Worm (Caenorhabditis elegans) whole organism, L1 larva: Measurements from ENCODE around the gene dyc-1.

ENCODE experiments used
- C04F5.9 ChIP-seq: sonication (generic microtip); optimal IDR thresholded peaks from 2 replicates; lab custom pipeline; 2016; ENCODE audit warnings: missing genetic modification characterization, missing compliant biosample characterization
- C16A3.4 ChIP-seq: fragments of 150-350 bp; optimal IDR thresholded peaks from 2 replicates; lab custom pipeline; 2014; ENCODE audit warnings: missing biosample characterization, missing genetic modification characterization
- C34B4.2 ChIP-seq: sonication (generic microtip); optimal IDR thresholded peaks from 2 replicates; lab custom pipeline; 2017; ENCODE audit warnings: mild to moderate bottlenecking, missing genetic modification characterization, missing compliant biosample characterization
- F16B12.6 ChIP-seq: fragments of 150-350 bp; optimal IDR thresholded peaks from 2 replicates; lab custom pipeline; 2014; ENCODE audit warnings: missing biosample characterization, missing genetic modification characterization
- Y116A8C.19 ChIP-seq: sonication (generic microtip); optimal IDR thresholded peaks from 2 replicates; lab custom pipeline; 2016; ENCODE audit warnings: missing compliant biosample characterization, missing genetic modification characterization, borderline replicate concordance
- aha-1 ChIP-seq: fragments of 150-350 bp; optimal IDR thresholded peaks from 2 replicates; lab custom pipeline; 2014; ENCODE audit warnings: missing biosample characterization, missing genetic modification characterization
- aly-2 ChIP-seq: fragments of 150-350 bp; optimal IDR thresholded peaks from 2 replicates; lab custom pipeline; 2014; ENCODE audit warnings: missing biosample characterization, missing genetic modification characterization
- ceh-8 ChIP-seq: fragments of 200-800 bp; sonication (Bioruptor generic); optimal IDR thresholded peaks from 2 replicates; lab custom pipeline; 2018; ENCODE audit warnings: mild to moderate bottlenecking, missing genetic modification characterization, moderate library complexity, missing compliant biosample characterization
- ceh-82 ChIP-seq, 3 experiments: fragments of 150-350 bp in 1 of 3; sonication (generic microtip) in 2 of 3; optimal IDR thresholded peaks; 2 replicates each; lab custom pipeline; 2014 to 2017; ENCODE audit warnings: missing biosample characterization in 3 of 3, missing genetic modification characterization in 3 of 3
- dpl-1 ChIP-seq, 3 experiments: fragments of 150-350 bp in 2 of 3; sonication (generic microtip) in 1 of 3; optimal IDR thresholded peaks; 2 replicates each; lab custom pipeline; 2014 to 2017; ENCODE audit warnings: missing biosample characterization in 3 of 3, missing genetic modification characterization in 3 of 3, missing genetic modification reagents in 3 of 3
- dsc-1 ChIP-seq: sonication (generic microtip); optimal IDR thresholded peaks from 2 replicates; lab custom pipeline; 2016; ENCODE audit warnings: mild to moderate bottlenecking, missing genetic modification characterization, missing compliant biosample characterization
- efl-1 ChIP-seq, 4 experiments: fragments of 150-350 bp; optimal IDR thresholded peaks in 3 of 4; peaks in 1 of 4; 1 replicate in 1 of 4; 2 replicates in 3 of 4; lab custom pipeline; 2014; ENCODE audit warnings: missing biosample characterization in 2 of 4, missing genetic modification characterization in 2 of 4, missing genetic modification reagents in 2 of 4
- efl-3 ChIP-seq: fragments of 200-800 bp; sonication (Bioruptor generic); optimal IDR thresholded peaks from 2 replicates; lab custom pipeline; 2018; ENCODE audit warnings: mild to moderate bottlenecking, missing genetic modification characterization, missing compliant biosample characterization
- egl-13 ChIP-seq: sonication (generic microtip); optimal IDR thresholded peaks from 2 replicates; lab custom pipeline; 2016; ENCODE audit warnings: missing genotype, missing genetic modification reagents, missing genetic modification characterization, missing compliant biosample characterization
- ets-5 ChIP-seq: fragments of 200-800 bp; sonication (Bioruptor generic); IDR thresholded peaks from 2 replicates; pipeline ENCODE4 v1.3.6; 2022; ENCODE audit warnings: missing genetic modification characterization, missing compliant biosample characterization
- fkh-10 ChIP-seq: sonication (generic microtip); optimal IDR thresholded peaks from 2 replicates; lab custom pipeline; 2017; ENCODE audit warnings: missing biosample characterization, missing genetic modification reagents, missing genetic modification characterization
- fkh-4 ChIP-seq: sonication (generic microtip); optimal IDR thresholded peaks from 2 replicates; lab custom pipeline; 2016; ENCODE audit warnings: missing compliant biosample characterization, missing genetic modification characterization, borderline replicate concordance
- fkh-8 ChIP-seq: sonication (generic microtip); optimal IDR thresholded peaks from 2 replicates; lab custom pipeline; 2016; ENCODE audit warnings: mild to moderate bottlenecking, missing genetic modification characterization, missing compliant biosample characterization
- fos-1 ChIP-seq: fragments of 150-350 bp; optimal IDR thresholded peaks from 2 replicates; lab custom pipeline; 2014; ENCODE audit warnings: missing biosample characterization, missing genetic modification characterization
- grh-1 ChIP-seq: fragments of 200-800 bp; sonication (Bioruptor generic); IDR thresholded peaks from 2 replicates; pipeline ENCODE4 v1.3.6; 2022; ENCODE audit warnings: missing genetic modification reagents, missing genetic modification characterization, missing compliant biosample characterization
- hlh-17 ChIP-seq: fragments of 200-800 bp; sonication (Bioruptor generic); optimal IDR thresholded peaks from 2 replicates; lab custom pipeline; 2018; ENCODE audit warnings: missing genetic modification characterization, mild to moderate bottlenecking, missing compliant biosample characterization, moderate library complexity, borderline replicate concordance
- hlh-4 ChIP-seq: sonication (generic microtip); optimal IDR thresholded peaks from 2 replicates; lab custom pipeline; 2016; ENCODE audit warnings: mild to moderate bottlenecking, missing genetic modification characterization, missing compliant biosample characterization
- irx-1 ChIP-seq: sonication (generic microtip); optimal IDR thresholded peaks from 2 replicates; lab custom pipeline; 2016; ENCODE audit warnings: missing genetic modification characterization, missing compliant biosample characterization
- jun-1 ChIP-seq: fragments of 150-350 bp; optimal IDR thresholded peaks from 2 replicates; lab custom pipeline; 2014; ENCODE audit warnings: missing biosample characterization, missing genetic modification reagents, missing genetic modification characterization
- lin-13 ChIP-seq: fragments of 150-350 bp; optimal IDR thresholded peaks from 2 replicates; lab custom pipeline; 2014; ENCODE audit warnings: missing biosample characterization, missing genetic modification reagents, missing genetic modification characterization
- lin-14 ChIP-seq: fragments of 200-800 bp; sonication (Bioruptor generic); optimal IDR thresholded peaks from 2 replicates; lab custom pipeline; 2018; ENCODE audit warnings: mild to moderate bottlenecking, missing genetic modification characterization, moderate library complexity, missing compliant biosample characterization
- lin-35 ChIP-seq, 2 experiments: fragments of 150-350 bp; optimal IDR thresholded peaks; 2 replicates each; lab custom pipeline; 2014; ENCODE audit warnings: missing biosample characterization in 2 of 2, missing genetic modification characterization in 2 of 2, missing genetic modification reagents in 2 of 2
- lin-39 ChIP-seq: fragments of 150-350 bp; optimal IDR thresholded peaks from 2 replicates; lab custom pipeline; 2014; ENCODE audit warnings: missing biosample characterization, missing genetic modification reagents, missing genetic modification characterization
- lir-3 ChIP-seq: sonication (generic microtip); optimal IDR thresholded peaks from 2 replicates; lab custom pipeline; 2016; ENCODE audit warnings: mild to moderate bottlenecking, missing genetic modification characterization, moderate library complexity, missing compliant biosample characterization; ENCODE audit not compliant: poor library complexity
- mdl-1 ChIP-seq, 2 experiments: fragments of 150-350 bp; optimal IDR thresholded peaks; 2 replicates each; lab custom pipeline; 2014 to 2017; ENCODE audit warnings: missing biosample characterization in 2 of 2, missing genetic modification characterization in 2 of 2, inconsistent platforms in 1 of 2
- mef-2 ChIP-seq: fragments of 150-350 bp; optimal IDR thresholded peaks from 2 replicates; lab custom pipeline; 2014; ENCODE audit warnings: missing biosample characterization, missing genetic modification characterization
- nhr-11 ChIP-seq: fragments of 150-350 bp; optimal IDR thresholded peaks from 2 replicates; lab custom pipeline; 2014; ENCODE audit warnings: missing biosample characterization, missing genetic modification characterization
- nhr-12 ChIP-seq: sonication (generic microtip); optimal IDR thresholded peaks from 2 replicates; lab custom pipeline; 2017; ENCODE audit warnings: missing biosample characterization, missing genetic modification characterization
- nhr-28 ChIP-seq: fragments of 150-350 bp; optimal IDR thresholded peaks from 2 replicates; lab custom pipeline; 2014; ENCODE audit warnings: missing biosample characterization, missing genetic modification characterization
- nhr-47 ChIP-seq: sonication (generic microtip); optimal IDR thresholded peaks from 2 replicates; lab custom pipeline; 2016; ENCODE audit warnings: mild to moderate bottlenecking, missing genetic modification characterization, moderate library complexity, missing compliant biosample characterization
- nhr-71 ChIP-seq: sonication (generic microtip); optimal IDR thresholded peaks from 2 replicates; lab custom pipeline; 2016; ENCODE audit warnings: mild to moderate bottlenecking, missing genetic modification characterization, moderate library complexity, missing compliant biosample characterization
- nhr-76 ChIP-seq: sonication (generic microtip); optimal IDR thresholded peaks from 2 replicates; lab custom pipeline; 2017; ENCODE audit warnings: missing biosample characterization, missing genetic modification characterization
- nhr-77 ChIP-seq: fragments of 150-350 bp; optimal IDR thresholded peaks from 2 replicates; lab custom pipeline; 2014; ENCODE audit warnings: missing biosample characterization, missing genetic modification characterization
- nhr-85 ChIP-seq: sonication (generic microtip); peaks from one replicate; lab custom pipeline; 2016; ENCODE audit warnings: missing genetic modification characterization, inconsistent platforms, missing compliant biosample characterization
- pax-3 ChIP-seq: fragments of 200-800 bp; sonication (Bioruptor generic); optimal IDR thresholded peaks from 2 replicates; lab custom pipeline; 2018; ENCODE audit warnings: mild to moderate bottlenecking, missing genetic modification characterization, moderate library complexity, missing compliant biosample characterization
- pqm-1 ChIP-seq: sonication (generic microtip); optimal IDR thresholded peaks from 3 replicates; lab custom pipeline; 2017; ENCODE audit warnings: missing biosample characterization, missing genetic modification characterization
- skn-1 ChIP-seq: fragments of 150-350 bp; optimal IDR thresholded peaks from 2 replicates; lab custom pipeline; 2014; ENCODE audit warnings: missing biosample characterization, missing genetic modification characterization
- snu-23 ChIP-seq: sonication (generic microtip); optimal IDR thresholded peaks from 2 replicates; lab custom pipeline; 2016; ENCODE audit warnings: missing genetic modification characterization, missing compliant biosample characterization
- sox-4 ChIP-seq: sonication (generic microtip); optimal IDR thresholded peaks from 2 replicates; lab custom pipeline; 2016; ENCODE audit warnings: missing genetic modification characterization, missing compliant biosample characterization
- unc-30 ChIP-seq: sonication (generic microtip); optimal IDR thresholded peaks from 2 replicates; lab custom pipeline; 2017; ENCODE audit warnings: missing biosample characterization, missing genetic modification characterization
- vab-15 ChIP-seq: sonication (generic microtip); optimal IDR thresholded peaks from 2 replicates; lab custom pipeline; 2017; ENCODE audit warnings: missing genotype, mild to moderate bottlenecking, missing genetic modification characterization, missing compliant biosample characterization
- zag-1 ChIP-seq: fragments of 150-350 bp; optimal IDR thresholded peaks from 2 replicates; lab custom pipeline; 2014; ENCODE audit warnings: missing biosample characterization, missing genetic modification characterization
- zip-4 ChIP-seq: fragments of 200-800 bp; sonication (Bioruptor generic); optimal IDR thresholded peaks from 2 replicates; lab custom pipeline; 2018; ENCODE audit warnings: mild to moderate bottlenecking, missing genetic modification characterization, moderate library complexity, missing compliant biosample characterization
- ztf-11 ChIP-seq, 2 experiments: sonication (generic microtip); optimal IDR thresholded peaks; 2 replicates each; lab custom pipeline; 2016 to 2017; ENCODE audit warnings: missing genetic modification characterization in 2 of 2, missing biosample characterization in 1 of 2, missing compliant biosample characterization in 1 of 2

Gene dyc-1

ce11 chrX:14047609-14048008 is 1.7 kb upstream of the dyc-1 start:
- TF ChIP-seq ztf-11 (tag; optimal IDR thresholded peaks at IDR 0.05; lab: Kevin White, UChicago) (no peak), ceh-8 (GFP tag; lab: Kevin White, UChicago) (peak; percentile 34), lin-14 (GFP tag; lab: Kevin White, UChicago) (peak; percentile 55), fkh-10 (peak; percentile 74)

- no peak for TF ChIP-seq nhr-71 (tag; lab: Kevin White, UChicago)
- no peak for TF ChIP-seq irx-1 (tag; lab: Kevin White, UChicago)
- no peak for TF ChIP-seq nhr-47
- TF ChIP-seq hlh-4, result no peak
- no peak for TF ChIP-seq nhr-76 (tag; lab: Kevin White, UChicago)
- TF ChIP-seq ztf-11 (tag; optimal IDR thresholded peaks at IDR 0.05; lab: Kevin White, UChicago), result no peak
- TF ChIP-seq zip-4 (GFP tag; lab: Kevin White, UChicago), result no peak
- no peak for TF ChIP-seq fos-1 (tag; lab: Kevin White, UChicago)
- no peak for TF ChIP-seq lin-13
- TF ChIP-seq egl-13, result no peak
- no peak for TF ChIP-seq C16A3.4 (tag; lab: Kevin White, UChicago)
Observed at ce11 chrX:14053754-14054153, 4.4 kb downstream of the dyc-1 start.

ce11 chrX:14054799-14055198 is 5.5 kb downstream of the dyc-1 start:
- TF ChIP-seq fkh-8 (tag; lab: Kevin White, UChicago) (no peak), grh-1 (GFP tag; lab: Robert Waterston, UW) (no peak), ztf-11 (tag; optimal IDR thresholded peaks at IDR 0.05; lab: Kevin White, UChicago) (no peak), nhr-12 (no peak), hlh-17 (GFP tag; lab: Kevin White, UChicago) (no peak), pqm-1 (tag; lab: Kevin White, UChicago) (no peak), zip-4 (GFP tag; lab: Kevin White, UChicago) (no peak), jun-1 (tag; lab: Kevin White, UChicago) (no peak), snu-23 (peak; percentile 45), pax-3 (no peak), sox-4 (no peak), ets-5 (GFP tag; lab: Robert Waterston, UW) (no peak), nhr-71 (tag; lab: Kevin White, UChicago) (peak; percentile 54), nhr-85 (tag; lab: Kevin White, UChicago) (no peak), ceh-8 (GFP tag; lab: Kevin White, UChicago) (no peak), lin-14 (GFP tag; lab: Kevin White, UChicago) (peak; percentile 57), efl-3 (no peak), Y116A8C.19 (no peak), mdl-1 (tag; optimal IDR thresholded peaks at IDR 0.05; lab: Kevin White, UChicago) (no peak), mef-2 (tag; lab: Kevin White, UChicago) (no peak), efl-1 (optimal IDR thresholded peaks at IDR 0.05; lab: Kevin White, UChicago) (no peak), efl-1 (GFP tag; optimal IDR thresholded peaks at IDR 0.05 in 1 of 2; lab: Kevin White, UChicago) (no peak), aly-2 (tag; lab: Kevin White, UChicago) (no peak), dpl-1 (GFP tag; optimal IDR thresholded peaks at IDR 0.05; lab: Kevin White, UChicago) (no peak), vab-15 (tag; lab: Kevin White, UChicago) (no peak), nhr-77 (no peak), ceh-82 (tag; optimal IDR thresholded peaks at IDR 0.05; lab: Kevin White, UChicago) (no peak), skn-1 (tag; lab: Kevin White, UChicago) (no peak), nhr-11 (no peak), C34B4.2 (tag; lab: Kevin White, UChicago) (no peak), F16B12.6 (tag; lab: Kevin White, UChicago) (no peak), aha-1 (no peak), lin-35 (GFP tag; optimal IDR thresholded peaks at IDR 0.05; lab: Kevin White, UChicago) (no peak), fkh-4 (tag; lab: Kevin White, UChicago) (no peak), C04F5.9 (tag; lab: Kevin White, UChicago) (no peak), zag-1 (tag; lab: Kevin White, UChicago) (no peak), lin-39 (tag; lab: Kevin White, UChicago) (no peak), nhr-28 (no peak), lir-3 (no peak), dsc-1 (tag; lab: Kevin White, UChicago) (peak; percentile 37), unc-30 (no peak)
